Worm (Caenorhabditis elegans) whole organism, late embryonic: Measurements from ENCODE around the gene F28A10.4.

ENCODE experiments used
- C08G9.2 ChIP-seq: sonication (generic microtip); optimal IDR thresholded peaks from 2 replicates; lab custom pipeline; 2016; ENCODE audit warnings: mild to moderate bottlenecking, missing genetic modification characterization, moderate library complexity, missing compliant biosample characterization
- C38D4.7 ChIP-seq: fragments of 200-800 bp; sonication (Bioruptor generic); optimal IDR thresholded peaks from 2 replicates; lab custom pipeline; 2018; ENCODE audit warnings: mild to moderate bottlenecking, missing genetic modification characterization, moderate library complexity, missing compliant biosample characterization
- K02D7.2 ChIP-seq: sonication (generic microtip); optimal IDR thresholded peaks from 2 replicates; lab custom pipeline; 2017; ENCODE audit warnings: mild to moderate bottlenecking, missing genetic modification characterization, missing compliant biosample characterization
- K09A11.1 ChIP-seq: sonication (generic microtip); optimal IDR thresholded peaks from 2 replicates; lab custom pipeline; 2017; ENCODE audit warnings: antibody characterized with exemption, mild to moderate bottlenecking, missing genetic modification characterization, missing compliant biosample characterization; ENCODE audit not compliant: insufficient read depth
- T23F11.4 ChIP-seq: fragments of 200-800 bp; sonication (Bioruptor generic); optimal IDR thresholded peaks from 2 replicates; lab custom pipeline; 2018; ENCODE audit warnings: mild to moderate bottlenecking, missing genetic modification characterization, missing compliant biosample characterization
- Y22D7AL.16 ChIP-seq: sonication (generic microtip); optimal IDR thresholded peaks from 2 replicates; lab custom pipeline; 2016; ENCODE audit warnings: missing genetic modification characterization, missing compliant biosample characterization
- ahr-1 ChIP-seq: sonication (generic microtip); optimal IDR thresholded peaks from 2 replicates; lab custom pipeline; 2016; ENCODE audit warnings: missing genetic modification characterization, missing compliant biosample characterization
- ceh-14 ChIP-seq: sonication (generic microtip); optimal IDR thresholded peaks from 2 replicates; lab custom pipeline; 2016; ENCODE audit warnings: missing genotype, missing genetic modification characterization, missing compliant biosample characterization
- ceh-18 ChIP-seq: sonication (generic microtip); optimal IDR thresholded peaks from 2 replicates; lab custom pipeline; 2016; ENCODE audit warnings: missing genetic modification characterization, missing compliant biosample characterization
- ceh-2 ChIP-seq: sonication (generic microtip); optimal IDR thresholded peaks from 2 replicates; lab custom pipeline; 2016; ENCODE audit warnings: missing genotype, missing genetic modification characterization, missing compliant biosample characterization
- ceh-22 ChIP-seq: sonication (generic microtip); optimal IDR thresholded peaks from 2 replicates; lab custom pipeline; 2017; ENCODE audit warnings: missing biosample characterization, missing genetic modification characterization
- ceh-31 ChIP-seq: sonication (generic microtip); optimal IDR thresholded peaks from 2 replicates; lab custom pipeline; 2016; ENCODE audit warnings: missing genetic modification characterization, missing compliant biosample characterization
- ceh-34 ChIP-seq: sonication (generic microtip); optimal IDR thresholded peaks from 2 replicates; lab custom pipeline; 2016; ENCODE audit warnings: mild to moderate bottlenecking, missing genetic modification characterization, missing compliant biosample characterization
- ceh-45 ChIP-seq: fragments of 200-800 bp; sonication (Bioruptor generic); IDR thresholded peaks from 2 replicates; pipeline ENCODE4 v1.3.6; 2022; ENCODE audit warnings: missing genetic modification reagents, missing genetic modification characterization, missing compliant biosample characterization
- ceh-6 ChIP-seq: fragments of 200-800 bp; sonication (Bioruptor generic); optimal IDR thresholded peaks from 2 replicates; lab custom pipeline; 2018; ENCODE audit warnings: mild to moderate bottlenecking, missing genetic modification characterization, missing compliant biosample characterization
- dmd-4 ChIP-seq: sonication (generic microtip); optimal IDR thresholded peaks from 2 replicates; lab custom pipeline; 2016; ENCODE audit warnings: borderline replicate concordance, missing genetic modification characterization, missing compliant biosample characterization
- dve-1 ChIP-seq: sonication (generic microtip); optimal IDR thresholded peaks from 2 replicates; lab custom pipeline; 2017; ENCODE audit warnings: antibody characterized with exemption, mild to moderate bottlenecking, missing genetic modification characterization, missing compliant biosample characterization
- ets-4 ChIP-seq: sonication (generic microtip); optimal IDR thresholded peaks from 2 replicates; lab custom pipeline; 2016; ENCODE audit warnings: missing genetic modification characterization, missing compliant biosample characterization
- fkh-6 ChIP-seq: sonication (generic microtip); optimal IDR thresholded peaks from 2 replicates; lab custom pipeline; 2016; ENCODE audit warnings: missing genetic modification characterization, missing compliant biosample characterization
- hlh-15 ChIP-seq: sonication (generic microtip); optimal IDR thresholded peaks from 2 replicates; lab custom pipeline; 2016; ENCODE audit warnings: missing genetic modification characterization, missing compliant biosample characterization
- hlh-30 ChIP-seq: sonication (generic microtip); optimal IDR thresholded peaks from 2 replicates; lab custom pipeline; 2017; ENCODE audit warnings: antibody characterized with exemption, missing genetic modification characterization, missing compliant biosample characterization; ENCODE audit not compliant: insufficient read depth
- hlh-6 ChIP-seq: sonication (generic microtip); optimal IDR thresholded peaks from 2 replicates; lab custom pipeline; 2016; ENCODE audit warnings: missing genotype, missing genetic modification characterization, missing compliant biosample characterization
- madf-2 ChIP-seq: sonication (generic microtip); optimal IDR thresholded peaks from 2 replicates; lab custom pipeline; 2017; ENCODE audit warnings: missing genetic modification characterization, missing compliant biosample characterization
- nfya-1 ChIP-seq: sonication (generic microtip); optimal IDR thresholded peaks from 2 replicates; lab custom pipeline; 2017; ENCODE audit warnings: missing genetic modification characterization, mild to moderate bottlenecking, missing compliant biosample characterization, antibody characterized with exemption, moderate library complexity
- nhr-232 ChIP-seq: sonication (generic microtip); optimal IDR thresholded peaks from 2 replicates; lab custom pipeline; 2016; ENCODE audit warnings: missing genetic modification characterization, missing compliant biosample characterization
- npax-4 ChIP-seq: sonication (generic microtip); optimal IDR thresholded peaks from 2 replicates; lab custom pipeline; 2016; ENCODE audit warnings: missing genetic modification characterization, missing compliant biosample characterization
- odd-2 ChIP-seq: sonication (generic microtip); optimal IDR thresholded peaks from 2 replicates; lab custom pipeline; 2017; ENCODE audit warnings: antibody characterized with exemption, mild to moderate bottlenecking, missing genetic modification characterization, missing compliant biosample characterization
- pax-1 ChIP-seq: fragments of 150-350 bp; optimal IDR thresholded peaks from 2 replicates; lab custom pipeline; 2014; ENCODE audit warnings: missing biosample characterization, missing genetic modification characterization
- pqm-1 ChIP-seq: sonication (generic microtip); optimal IDR thresholded peaks from 2 replicates; lab custom pipeline; 2016; ENCODE audit warnings: missing genetic modification characterization, missing compliant biosample characterization
- pros-1 ChIP-seq: fragments of 150-350 bp; optimal IDR thresholded peaks from 2 replicates; lab custom pipeline; 2014; ENCODE audit warnings: missing biosample characterization, missing genetic modification reagents, missing genetic modification characterization
- rnt-1 ChIP-seq: sonication (generic microtip); optimal IDR thresholded peaks from 2 replicates; lab custom pipeline; 2016; ENCODE audit warnings: missing genetic modification characterization, missing compliant biosample characterization
- sdc-2 ChIP-seq: sonication (generic microtip); optimal IDR thresholded peaks from 2 replicates; lab custom pipeline; 2016; ENCODE audit warnings: missing genotype, missing genetic modification characterization, missing compliant biosample characterization
- sox-4 ChIP-seq: sonication (generic microtip); optimal IDR thresholded peaks from 2 replicates; lab custom pipeline; 2017; ENCODE audit warnings: mild to moderate bottlenecking, missing genetic modification characterization, inconsistent platforms, missing compliant biosample characterization
- tbx-7 ChIP-seq: sonication (generic microtip); optimal IDR thresholded peaks from 2 replicates; lab custom pipeline; 2016; ENCODE audit warnings: missing genotype, missing genetic modification characterization, missing compliant biosample characterization
- ttx-3 ChIP-seq: sonication (generic microtip); optimal IDR thresholded peaks from 2 replicates; lab custom pipeline; 2016; ENCODE audit warnings: missing genetic modification reagents, missing genetic modification characterization, missing compliant biosample characterization
- unc-42 ChIP-seq: sonication (generic microtip); optimal IDR thresholded peaks from 2 replicates; lab custom pipeline; 2016; ENCODE audit warnings: missing genotype, missing genetic modification characterization, missing compliant biosample characterization
- unc-86 ChIP-seq: sonication (generic microtip); optimal IDR thresholded peaks from 2 replicates; lab custom pipeline; 2016; ENCODE audit warnings: missing genetic modification characterization, missing compliant biosample characterization
- ztf-16 ChIP-seq: sonication (generic microtip); optimal IDR thresholded peaks from 2 replicates; lab custom pipeline; 2017; ENCODE audit warnings: missing genetic modification characterization, missing compliant biosample characterization

F28A10.4 gene

DNA sequence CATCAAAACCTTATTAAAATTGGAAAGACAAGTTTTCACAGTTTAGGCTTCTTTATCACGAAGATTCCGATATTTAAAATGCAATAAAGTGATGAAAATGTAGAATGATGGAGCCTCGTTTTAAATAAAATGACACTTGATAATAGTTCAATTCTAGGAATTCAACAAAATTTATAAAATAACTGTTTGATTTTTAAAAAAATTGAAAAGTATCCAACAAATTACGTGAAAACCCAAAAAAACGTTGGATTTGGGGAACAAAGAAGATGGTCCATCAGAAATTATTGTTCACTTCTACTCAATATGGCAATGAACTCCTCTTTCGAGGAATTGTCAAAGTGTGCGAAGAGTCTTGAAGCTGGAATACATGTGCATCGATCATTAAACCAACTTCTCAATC, at the start of gene F28A10.4:
TSS of gene F28A10.4 (plus strand) at position 301 of the 400 bp plus-strand sequence.
- TF ChIP-seq fkh-6 (tag; lab: Kevin White, UChicago) (no peak), ttx-3 (tag; lab: Kevin White, UChicago) (no peak), ztf-16 (tag; lab: Kevin White, UChicago) (no peak), sox-4 (tag; lab: Kevin White, UChicago) (no peak), ets-4 (tag; lab: Kevin White, UChicago) (no peak), sdc-2 (tag; lab: Kevin White, UChicago) (no peak), ceh-45 (GFP tag; lab: Robert Waterston, UW) (no peak), hlh-6 (tag; lab: Kevin White, UChicago) (no peak), ahr-1 (tag; lab: Kevin White, UChicago) (no peak), unc-86 (tag; lab: Kevin White, UChicago) (no peak), ceh-34 (no peak), K09A11.1 (tag; lab: Kevin White, UChicago) (no peak), madf-2 (tag; lab: Kevin White, UChicago) (no peak), hlh-30 (no peak), odd-2 (tag; lab: Kevin White, UChicago) (no peak), ceh-31 (tag; lab: Kevin White, UChicago) (no peak), ceh-14 (tag; lab: Kevin White, UChicago) (no peak), ceh-22 (tag; lab: Kevin White, UChicago) (no peak)
- TF ChIP-seq, all 69 proteins: peak for 0

DNA sequence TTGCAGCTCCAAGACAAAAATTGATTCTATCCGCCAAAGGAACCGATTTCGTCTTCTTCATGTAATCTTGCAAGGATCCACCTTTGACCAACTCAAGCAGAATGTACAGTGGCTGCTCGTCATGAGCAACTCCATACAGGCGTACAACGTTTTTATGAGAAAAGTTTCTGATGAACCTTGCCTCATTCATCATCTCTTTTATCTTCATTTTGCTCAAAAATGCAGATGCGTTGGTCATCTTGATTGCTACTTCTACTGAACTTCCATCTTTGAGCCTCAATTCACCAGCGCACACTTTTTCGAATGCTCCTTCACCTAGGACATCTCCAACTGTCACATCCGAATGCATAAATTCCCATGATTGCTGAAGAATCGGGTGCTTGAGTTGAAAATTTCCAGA, 47.2 kb upstream of the F28A10.4 start:
- TF ChIP-seq Y22D7AL.16 (tag; lab: Kevin White, UChicago) (no peak), ztf-16 (tag; lab: Kevin White, UChicago) (no peak), ceh-18 (tag; lab: Kevin White, UChicago) (no peak), pros-1 (tag; lab: Kevin White, UChicago) (no peak), sox-4 (tag; lab: Kevin White, UChicago) (no peak), pax-1 (tag; lab: Kevin White, UChicago) (no peak), tbx-7 (no peak), K09A11.1 (tag; lab: Kevin White, UChicago) (no peak), nfya-1 (tag; lab: Kevin White, UChicago) (no peak), C38D4.7 (no peak), C08G9.2 (no peak), T23F11.4 (GFP tag; lab: Kevin White, UChicago) (no peak), nhr-232 (tag; lab: Kevin White, UChicago) (no peak), unc-42 (tag; lab: Kevin White, UChicago) (no peak), npax-4 (tag; lab: Kevin White, UChicago) (no peak), pqm-1 (tag; lab: Kevin White, UChicago) (no peak), hlh-15 (no peak)
- TF ChIP-seq, all 69 proteins: peak for 0

DNA sequence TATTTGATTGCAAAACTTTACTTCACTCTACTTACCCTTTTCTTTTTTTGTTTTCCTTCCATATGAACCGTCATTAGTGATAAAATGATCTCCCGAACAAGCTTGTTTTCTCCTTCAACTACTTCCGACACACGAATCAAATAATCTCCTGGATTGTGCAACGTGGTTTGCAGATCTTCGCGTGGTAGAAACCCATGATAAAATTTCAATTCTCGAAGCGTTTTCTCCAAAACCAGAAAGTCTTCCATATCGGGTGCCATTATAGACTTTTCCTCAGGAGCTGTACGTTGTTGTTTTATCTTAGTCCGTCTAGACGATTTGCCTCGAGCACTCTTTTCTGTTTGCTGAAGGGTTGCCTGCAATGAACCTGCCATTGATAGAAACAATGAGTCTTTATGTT, 46.6 kb upstream of the F28A10.4 start:
- TF ChIP-seq K02D7.2 (tag; lab: Kevin White, UChicago) (no peak), hlh-6 (tag; lab: Kevin White, UChicago) (no peak), npax-4 (tag; lab: Kevin White, UChicago) (no peak), rnt-1 (tag; lab: Kevin White, UChicago) (no peak)

DNA sequence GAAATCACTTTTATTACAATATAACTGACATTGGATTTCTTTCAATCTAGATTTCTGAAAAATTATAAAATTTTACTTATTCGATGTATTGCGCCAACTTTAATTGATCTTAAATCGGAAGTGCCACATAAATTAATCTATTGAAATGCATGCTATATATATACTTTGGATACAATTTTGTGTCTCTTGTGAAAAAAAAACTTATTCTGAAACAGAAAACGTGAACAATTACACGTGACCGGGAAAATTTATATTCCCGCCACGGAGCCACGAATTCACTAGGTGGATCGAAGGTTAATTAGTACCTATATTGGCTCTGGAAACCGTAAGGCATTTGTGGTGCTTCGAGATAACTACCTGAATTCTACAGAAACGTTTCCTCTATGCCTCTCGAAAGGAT, 44.4 kb upstream of the F28A10.4 start, which contains the start of gene F46F5.14:
TSS of gene F46F5.14 (plus strand) at position 301 of the 400 bp plus-strand sequence.
- TF ChIP-seq ceh-6 (GFP tag; lab: Kevin White, UChicago): no peak
- TF ChIP-seq, all 69 proteins: peak for 0

DNA sequence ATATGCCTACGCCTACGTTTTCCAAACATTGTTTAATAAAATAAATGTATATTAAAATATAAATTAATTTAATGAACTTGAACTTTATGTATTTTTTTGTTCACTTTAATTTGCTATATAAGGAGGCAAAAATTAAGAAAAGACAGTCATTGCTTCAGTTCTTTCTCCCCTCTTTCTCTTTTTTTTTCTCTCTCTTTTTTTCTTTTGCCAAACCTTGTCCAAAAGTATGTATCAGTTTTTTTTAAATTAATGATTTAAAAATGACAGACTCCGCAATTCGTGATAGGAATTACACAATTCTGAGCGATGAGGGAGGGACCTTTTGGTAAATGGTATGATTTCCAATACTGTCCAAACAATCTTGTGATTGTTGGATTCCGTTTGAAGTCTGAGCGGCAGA, 41.1 kb upstream of the F28A10.4 start, which contains the start of gene F46F5.13:
TSS of gene F46F5.13 (plus strand) at position 301 of the 400 bp plus-strand sequence.
- TF ChIP-seq ceh-6 (GFP tag; lab: Kevin White, UChicago) (no peak), ceh-2 (no peak), dve-1 (tag; lab: Kevin White, UChicago) (no peak), dmd-4 (tag; lab: Kevin White, UChicago) (no peak), C38D4.7 (no peak), tbx-7 (no peak)
